Fruit fly (Drosophila melanogaster) whole organism, embryonic: Measurements from ENCODE around the gene JIL-1.

Experiments used
- ATbp ChIP-seq: fragments of 200-800 bp; sonication (Bioruptor generic); optimal IDR thresholded peaks from 2 replicates; lab custom pipeline; 2017; ENCODE audit warnings: missing biosample characterization, mild to moderate bottlenecking, missing genetic modification characterization, missing genetic modification reagents
- B-H2 ChIP-seq: fragments of 200-800 bp; sonication (Bioruptor generic); optimal IDR thresholded peaks from 2 replicates; lab custom pipeline; 2018; ENCODE audit warnings: missing biosample characterization, mild to moderate bottlenecking, missing genetic modification characterization
- Bdp1 ChIP-seq: fragments of 200-800 bp; sonication (Bioruptor generic); optimal IDR thresholded peaks from 3 replicates; lab custom pipeline; 2016; ENCODE audit warnings: missing biosample characterization, missing genetic modification characterization
- CG1024 ChIP-seq: fragments of 200-800 bp; sonication (Bioruptor generic); IDR thresholded peaks from 2 replicates; pipeline ENCODE4 v1.3.6; 2022; ENCODE audit warnings: missing biosample characterization, missing genetic modification characterization
- CG10654 ChIP-seq: fragments of 200-800 bp; sonication (Bioruptor generic); optimal IDR thresholded peaks from 2 replicates; lab custom pipeline; 2016; ENCODE audit warnings: missing biosample characterization, missing genetic modification characterization
- CG11723 ChIP-seq: fragments of 200-800 bp; sonication (Bioruptor generic); optimal IDR thresholded peaks from 2 replicates; lab custom pipeline; 2017; ENCODE audit warnings: missing biosample characterization, mild to moderate bottlenecking, missing genetic modification characterization
- CG14965 ChIP-seq: fragments of 200-800 bp; sonication (Bioruptor generic); optimal IDR thresholded peaks from 2 replicates; lab custom pipeline; 2016; ENCODE audit warnings: missing biosample characterization, missing genetic modification characterization, borderline replicate concordance
- CG1529 ChIP-seq: fragments of 200-800 bp; sonication (Bioruptor generic); optimal IDR thresholded peaks from 3 replicates; lab custom pipeline; 2018; ENCODE audit warnings: missing biosample characterization, missing genetic modification characterization
- CG15601 ChIP-seq: fragments of 200-800 bp; sonication (Bioruptor generic); optimal IDR thresholded peaks from 3 replicates; lab custom pipeline; 2019; ENCODE audit warnings: missing biosample characterization, mild to moderate bottlenecking, missing genetic modification characterization, moderate library complexity
- CG18599 ChIP-seq: fragments of 200-800 bp; sonication (Bioruptor generic); optimal IDR thresholded peaks from 3 replicates; lab custom pipeline; 2017; ENCODE audit warnings: missing biosample characterization, missing genetic modification characterization, mild to moderate bottlenecking, moderate library complexity, missing genetic modification reagents
- CG18619 ChIP-seq: fragments of 200-800 bp; sonication (Bioruptor generic); optimal IDR thresholded peaks from 3 replicates; lab custom pipeline; 2017; ENCODE audit warnings: missing biosample characterization, mild to moderate bottlenecking, missing genetic modification characterization
- CG2889 ChIP-seq: fragments of 200-800 bp; sonication (Bioruptor generic); IDR thresholded peaks from 3 replicates; pipeline ENCODE4 v1.3.6; 2022; ENCODE audit warnings: missing biosample characterization, missing genetic modification characterization
- CG32772 ChIP-seq: fragments of 200-800 bp; sonication (Bioruptor generic); IDR thresholded peaks from 2 replicates; pipeline ENCODE4 v1.3.6; 2022; ENCODE audit warnings: missing biosample characterization, missing genetic modification characterization
- CG6254 ChIP-seq: fragments of 200-800 bp; sonication (Bioruptor generic); optimal IDR thresholded peaks from 3 replicates; lab custom pipeline; 2017; ENCODE audit warnings: mild to moderate bottlenecking, missing biosample characterization, missing genetic modification reagents, missing genetic modification characterization
- CG8388 ChIP-seq: fragments of 200-800 bp; sonication (Bioruptor generic); optimal IDR thresholded peaks from 2 replicates; lab custom pipeline; 2019; ENCODE audit warnings: missing biosample characterization, mild to moderate bottlenecking, missing genetic modification characterization, moderate library complexity
- CG8944 ChIP-seq: fragments of 200-800 bp; sonication (Bioruptor generic); optimal IDR thresholded peaks from 3 replicates; lab custom pipeline; 2016; ENCODE audit warnings: missing biosample characterization, missing genetic modification characterization
- CHES-1-like ChIP-seq: fragments of 200-800 bp; sonication (Bioruptor generic); optimal IDR thresholded peaks from 2 replicates; lab custom pipeline; 2016; ENCODE audit warnings: missing biosample characterization, missing genetic modification characterization
- CTCF ChIP-seq: fragments of 200-800 bp; sonication (Bioruptor generic); optimal IDR thresholded peaks from 2 replicates; lab custom pipeline; 2017; ENCODE audit warnings: missing biosample characterization, mild to moderate bottlenecking, missing genetic modification characterization, moderate library complexity
- Dip3 ChIP-seq: fragments of 200-800 bp; sonication (Bioruptor generic); optimal IDR thresholded peaks from 3 replicates; lab custom pipeline; 2016; ENCODE audit warnings: missing biosample characterization, missing genetic modification characterization
- Elba2 ChIP-seq: fragments of 200-800 bp; sonication (Bioruptor generic); optimal IDR thresholded peaks from 3 replicates; lab custom pipeline; 2016; ENCODE audit warnings: missing biosample characterization, missing genetic modification characterization
- Fer3 ChIP-seq: fragments of 200-800 bp; sonication (Bioruptor generic); optimal IDR thresholded peaks from 2 replicates; lab custom pipeline; 2018; ENCODE audit warnings: missing biosample characterization, mild to moderate bottlenecking, missing genetic modification characterization, moderate library complexity
- Hr51 ChIP-seq, 2 experiments: fragments of 200-800 bp; sonication (Bioruptor generic); optimal IDR thresholded peaks; 2 replicates in 1 of 2; 3 replicates in 1 of 2; lab custom pipeline; 2016 to 2018; ENCODE audit warnings: missing biosample characterization in 2 of 2, missing genetic modification characterization in 2 of 2, mild to moderate bottlenecking in 1 of 2, moderate library complexity in 1 of 2
- Lim3 ChIP-seq: fragments of 200-800 bp; sonication (Bioruptor generic); IDR thresholded peaks from 2 replicates; pipeline ENCODE4 v1.3.6; 2022; ENCODE audit warnings: missing biosample characterization, missing genetic modification characterization
- Mes4 ChIP-seq: fragments of 200-800 bp; sonication (Bioruptor generic); optimal IDR thresholded peaks from 2 replicates; lab custom pipeline; 2016; ENCODE audit warnings: missing biosample characterization, missing genetic modification characterization
- Myb ChIP-seq: fragments of 200-800 bp; sonication (Bioruptor generic); optimal IDR thresholded peaks from 2 replicates; lab custom pipeline; 2016; ENCODE audit warnings: missing biosample characterization, missing genetic modification characterization
- Rfx ChIP-seq: fragments of 200-800 bp; sonication (Bioruptor generic); IDR thresholded peaks from 2 replicates; pipeline ENCODE4 v1.3.6; 2022; ENCODE audit warnings: missing biosample characterization, missing genetic modification characterization
- amos ChIP-seq: fragments of 200-800 bp; sonication (Bioruptor generic); IDR thresholded peaks from 2 replicates; pipeline ENCODE4 v1.3.6; 2022; ENCODE audit warnings: missing biosample characterization, missing genetic modification characterization; ENCODE audit not compliant: partially characterized antibody
- ap ChIP-seq: fragments of 200-800 bp; sonication (Bioruptor generic); IDR thresholded peaks from 2 replicates; pipeline ENCODE4 v1.3.6; 2022; ENCODE audit warnings: missing biosample characterization, missing genetic modification characterization
- ase ChIP-seq: fragments of 200-800 bp; sonication (Bioruptor generic); IDR thresholded peaks from 3 replicates; pipeline ENCODE4 v1.3.6; 2022; ENCODE audit warnings: missing biosample characterization, missing genetic modification characterization
- btn ChIP-seq: fragments of 200-800 bp; sonication (Bioruptor generic); optimal IDR thresholded peaks from 2 replicates; lab custom pipeline; 2016; ENCODE audit warnings: missing biosample characterization, missing genetic modification characterization
- exex ChIP-seq: fragments of 200-800 bp; sonication (Bioruptor generic); optimal IDR thresholded peaks from 4 replicates; lab custom pipeline; 2018; ENCODE audit warnings: missing biosample characterization, mild to moderate bottlenecking, missing genetic modification characterization, moderate library complexity
- gem ChIP-seq: fragments of 200-800 bp; sonication (Bioruptor generic); optimal IDR thresholded peaks from 2 replicates; lab custom pipeline; 2019; ENCODE audit warnings: missing biosample characterization, mild to moderate bottlenecking, missing genetic modification characterization, moderate library complexity
- ham ChIP-seq: fragments of 200-800 bp; sonication (Bioruptor generic); IDR thresholded peaks from 2 replicates; pipeline ENCODE4 v1.3.6; 2022; ENCODE audit warnings: missing biosample characterization, missing genetic modification characterization
- ind ChIP-seq: fragments of 200-800 bp; sonication (Bioruptor generic); optimal IDR thresholded peaks from 3 replicates; lab custom pipeline; 2016; ENCODE audit warnings: missing biosample characterization, missing genetic modification characterization
- jing ChIP-seq: fragments of 200-800 bp; sonication (Bioruptor generic); optimal IDR thresholded peaks from 2 replicates; lab custom pipeline; 2018; ENCODE audit warnings: missing biosample characterization, mild to moderate bottlenecking, missing genetic modification characterization
- oc ChIP-seq: fragments of 200-800 bp; sonication (Bioruptor generic); optimal IDR thresholded peaks from 2 replicates; lab custom pipeline; 2018; ENCODE audit warnings: missing biosample characterization, mild to moderate bottlenecking, missing genetic modification characterization, moderate library complexity
- pros ChIP-seq: fragments of 200-800 bp; sonication (Bioruptor generic); optimal IDR thresholded peaks from 3 replicates; lab custom pipeline; 2019; ENCODE audit warnings: missing biosample characterization, mild to moderate bottlenecking, missing genetic modification characterization, moderate library complexity
- ro ChIP-seq: fragments of 200-800 bp; sonication (Bioruptor generic); IDR thresholded peaks from 2 replicates; pipeline ENCODE4 v1.3.6; 2022; ENCODE audit warnings: missing biosample characterization, missing genetic modification characterization
- run ChIP-seq: fragments of 200-800 bp; sonication (Bioruptor generic); optimal IDR thresholded peaks from 3 replicates; lab custom pipeline; 2018; ENCODE audit warnings: missing biosample characterization, mild to moderate bottlenecking, missing genetic modification characterization
- scrt ChIP-seq: fragments of 200-800 bp; sonication (Bioruptor generic); optimal IDR thresholded peaks from 2 replicates; lab custom pipeline; 2018; ENCODE audit warnings: missing biosample characterization, mild to moderate bottlenecking, missing genetic modification characterization, moderate library complexity
- sd ChIP-seq: fragments of 200-800 bp; sonication (Bioruptor generic); optimal IDR thresholded peaks from 3 replicates; lab custom pipeline; 2018; ENCODE audit warnings: missing biosample characterization, mild to moderate bottlenecking, missing genetic modification characterization, moderate library complexity
- sens-2 ChIP-seq: fragments of 200-800 bp; sonication (Bioruptor generic); IDR thresholded peaks from 2 replicates; pipeline ENCODE4 v1.3.6; 2022; ENCODE audit warnings: missing biosample characterization, missing genetic modification characterization
- tgo ChIP-seq: fragments of 200-800 bp; sonication (Bioruptor generic); IDR thresholded peaks from 3 replicates; pipeline ENCODE4 v1.3.6; 2022; ENCODE audit warnings: missing biosample characterization, missing genetic modification characterization
- twi ChIP-seq: fragments of 200-800 bp; optimal IDR thresholded peaks from 2 replicates; lab custom pipeline; 2019; ENCODE audit warnings: missing biosample characterization, mild to moderate bottlenecking, missing genetic modification characterization, moderate library complexity
- tx ChIP-seq: fragments of 200-800 bp; sonication (Bioruptor generic); optimal IDR thresholded peaks from 2 replicates; lab custom pipeline; 2016; ENCODE audit warnings: missing biosample characterization, missing genetic modification characterization
- unpg ChIP-seq: fragments of 200-800 bp; sonication (Bioruptor generic); optimal IDR thresholded peaks from 3 replicates; lab custom pipeline; 2018; ENCODE audit warnings: missing biosample characterization, mild to moderate bottlenecking, missing genetic modification characterization, moderate library complexity
- usp ChIP-seq: fragments of >200 bp; optimal IDR thresholded peaks from 2 replicates; lab custom pipeline; 2017; ENCODE audit warnings: missing biosample characterization, missing genetic modification characterization
- vfl ChIP-seq: fragments of 200-800 bp; sonication (Bioruptor generic); optimal IDR thresholded peaks from 2 replicates; lab custom pipeline; 2016; ENCODE audit warnings: missing biosample characterization, missing genetic modification characterization
- wdn ChIP-seq: fragments of 200-800 bp; sonication (Bioruptor generic); IDR thresholded peaks from 2 replicates; pipeline ENCODE4 v1.3.6; 2022; ENCODE audit warnings: missing biosample characterization, missing genetic modification characterization
- zfh2 ChIP-seq: fragments of 200-800 bp; sonication (Bioruptor generic); optimal IDR thresholded peaks from 2 replicates; lab custom pipeline; 2016; ENCODE audit warnings: missing biosample characterization, missing genetic modification characterization

JIL-1 gene

dm6 chr3L:11089805-11090440 is 3.1 kb downstream of the JIL-1 start (continued):
- TF ChIP-seq unpg, result peak; percentile 86
- TF ChIP-seq zfh2 (GFP tag; lab: Kevin White, UChicago), result peak; percentile 46
- TF ChIP-seq Myb (GFP tag; lab: Kevin White, UChicago), result peak; percentile 57
- 0 out of 3 replicates have a peak, but pooled peaks have one; percentile 37 for TF ChIP-seq CG2889
- TF ChIP-seq tx (GFP tag; lab: Kevin White, UChicago), result peak; percentile 80
- TF ChIP-seq CG1529, result peak; percentile 94
- TF ChIP-seq CG11723 (GFP tag; lab: Kevin White, UChicago), result peak; percentile 91
- TF ChIP-seq ATbp, result peak; percentile 86
- peak; percentile 36 for TF ChIP-seq ap (GFP tag; lab: Robert Waterston, UW)
- peak; percentile 35 for TF ChIP-seq Dip3 (GFP tag; lab: Kevin White, UChicago)
- peak; percentile 33; the same call in 1 of the 2 replicates for TF ChIP-seq Lim3 (GFP tag; lab: Robert Waterston, UW)
- peak; percentile 85 for TF ChIP-seq CG6254 (GFP tag; lab: Kevin White, UChicago)
- peak; percentile 65 for TF ChIP-seq CG14965 (GFP tag; lab: Kevin White, UChicago)
- TF ChIP-seq usp (GFP tag; lab: Kevin White, UChicago), result no peak
- no peak for TF ChIP-seq ham (GFP tag; lab: Robert Waterston, UW)
- TF ChIP-seq sens-2, result peak; percentile 63
- TF ChIP-seq gem (tag; lab: Kevin White, UChicago), result peak; percentile 96
- peak; percentile 52 for TF ChIP-seq CG10654 (GFP tag; lab: Kevin White, UChicago)
- TF ChIP-seq tgo (GFP tag; lab: Robert Waterston, UW), result peak; percentile 83; the same call in 2 of the 3 replicates
- TF ChIP-seq CG8944 (GFP tag; lab: Kevin White, UChicago), result peak; percentile 72
- TF ChIP-seq vfl (GFP tag; lab: Kevin White, UChicago), result peak; percentile 29
- peak; percentile 59 for TF ChIP-seq CG32772
- peak; percentile 86 for TF ChIP-seq run (tag; lab: Kevin White, UChicago)
- peak; percentile 58 for TF ChIP-seq Rfx (GFP tag; lab: Robert Waterston, UW)
- peak; percentile 90 for TF ChIP-seq CG8388
- no peak for TF ChIP-seq B-H2
- TF ChIP-seq CG15601 (tag; lab: Kevin White, UChicago), result peak; percentile 88
- peak; percentile 43 for TF ChIP-seq ase (GFP tag; lab: Robert Waterston, UW)
- no peak for TF ChIP-seq amos (GFP tag; lab: Robert Waterston, UW)
- peak; percentile 31 for TF ChIP-seq scrt
- TF ChIP-seq Mes4, result peak; percentile 85
- peak; percentile 79 for TF ChIP-seq Bdp1
- no peak for TF ChIP-seq wdn (GFP tag; lab: Robert Waterston, UW)
- TF ChIP-seq CTCF (GFP tag; lab: Kevin White, UChicago), result peak; percentile 63
- TF ChIP-seq pros, result peak; percentile 27
- peak; percentile 73 for TF ChIP-seq sd (tag; lab: Kevin White, UChicago)
- peak; percentile 79 for TF ChIP-seq jing (GFP tag; lab: Kevin White, UChicago)
- TF ChIP-seq Hr51 (GFP tag; optimal IDR thresholded peaks at IDR 0.05; lab: Kevin White, UChicago), result peak; percentile 68 to 97
- peak; percentile 81 for TF ChIP-seq twi (tag; lab: Kevin White, UChicago)
- TF ChIP-seq CG18619 (GFP tag; lab: Kevin White, UChicago), result peak; percentile 93
- peak; percentile 87 for TF ChIP-seq ind (GFP tag; lab: Kevin White, UChicago)
- peak; percentile 52 for TF ChIP-seq Fer3 (tag; lab: Kevin White, UChicago)
- TF ChIP-seq exex (tag; lab: Kevin White, UChicago), result no peak
- TF ChIP-seq Elba2 (GFP tag; lab: Kevin White, UChicago), result peak; percentile 65
- peak; percentile 75 for TF ChIP-seq CHES-1-like (GFP tag; lab: Kevin White, UChicago)
- peak; percentile 85 for TF ChIP-seq CG18599 (GFP tag; lab: Kevin White, UChicago)
- peak; percentile 81 for TF ChIP-seq oc (tag; lab: Kevin White, UChicago)
- TF ChIP-seq CG1024 (GFP tag; lab: Robert Waterston, UW), result peak; percentile 84
- peak; percentile 71; the same call in 1 of the 2 replicates for TF ChIP-seq ro (GFP tag; lab: Robert Waterston, UW)
- peak; percentile 70 for TF ChIP-seq btn
